Worm (Caenorhabditis elegans) whole organism, L4 larva: ENCODE data around the gene col-179.
A peak's percentile ranks its signal among the peaks of the same experiment; 100 is the strongest.

Experiments used
- R02D3.7 ChIP-seq: fragments of 150-350 bp; sonication (generic microtip); optimal IDR thresholded peaks from 3 replicates; lab custom pipeline; 2014; ENCODE audit warnings: missing biosample characterization, missing genetic modification characterization
- T20F7.1 ChIP-seq: fragments of 200-800 bp; sonication (Bioruptor generic); optimal IDR thresholded peaks from 2 replicates; lab custom pipeline; 2018; ENCODE audit warnings: mild to moderate bottlenecking, missing genetic modification characterization, missing compliant biosample characterization
- Y5F2A.4 ChIP-seq: fragments of 200-800 bp; sonication (Bioruptor generic); optimal IDR thresholded peaks from 2 replicates; lab custom pipeline; 2018; ENCODE audit warnings: mild to moderate bottlenecking, missing genetic modification characterization, missing compliant biosample characterization
- Y75B8A.6 ChIP-seq: fragments of 200-800 bp; sonication (Bioruptor generic); IDR thresholded peaks from 2 replicates; pipeline ENCODE4 v1.3.6; 2022; ENCODE audit warnings: missing genetic modification reagents, missing genetic modification characterization, missing compliant biosample characterization
- ZK337.2 ChIP-seq: fragments of 200-800 bp; sonication (Bioruptor generic); IDR thresholded peaks from 2 replicates; pipeline ENCODE4 v1.3.6; 2022; ENCODE audit warnings: missing genetic modification reagents, missing genetic modification characterization, missing compliant biosample characterization
- aha-1 ChIP-seq: fragments of 150-350 bp; peaks from one replicate; lab custom pipeline; 2014; ENCODE audit warnings: missing biosample characterization, missing genetic modification characterization
- ceh-28 ChIP-seq: fragments of 150-350 bp; optimal IDR thresholded peaks from 2 replicates; lab custom pipeline; 2014; ENCODE audit warnings: missing biosample characterization, missing genetic modification reagents, missing genetic modification characterization
- ces-1 ChIP-seq: fragments of 150-350 bp; sonication (generic microtip); optimal IDR thresholded peaks from 4 replicates; lab custom pipeline; 2014; ENCODE audit warnings: missing biosample characterization, missing genetic modification reagents, missing genetic modification characterization
- daf-16 ChIP-seq, 3 experiments: sonication (generic microtip); optimal IDR thresholded peaks; 2 replicates each; lab custom pipeline; 2016 to 2017; ENCODE audit warnings: missing genetic modification characterization in 3 of 3, missing genetic modification reagents in 3 of 3, mild to moderate bottlenecking in 2 of 3, missing compliant biosample characterization in 2 of 3, missing biosample characterization in 1 of 3, moderate library complexity in 1 of 3
- daf-19 ChIP-seq: fragments of 200-800 bp; sonication (Bioruptor generic); conservative IDR thresholded peaks from 2 replicates; pipeline ENCODE4 v1.3.6; 2022; ENCODE audit warnings: missing genetic modification characterization, missing compliant biosample characterization
- daf-8 ChIP-seq: fragments of 200-800 bp; sonication (Bioruptor generic); IDR thresholded peaks from 2 replicates; pipeline ENCODE4 v1.3.6; 2022; ENCODE audit warnings: missing genetic modification characterization, missing compliant biosample characterization
- dmd-6 ChIP-seq: fragments of 200-800 bp; sonication (Bioruptor generic); IDR thresholded peaks from 2 replicates; pipeline ENCODE4 v1.3.6; 2022; ENCODE audit warnings: missing genetic modification reagents, missing genetic modification characterization, missing compliant biosample characterization
- duxl-1 ChIP-seq: sonication (generic microtip); optimal IDR thresholded peaks from 2 replicates; lab custom pipeline; 2016; ENCODE audit warnings: mild to moderate bottlenecking, missing genetic modification characterization, moderate library complexity, missing compliant biosample characterization; ENCODE audit not compliant: poor library complexity
- egl-27 ChIP-seq: sonication (generic microtip); optimal IDR thresholded peaks from 3 replicates; lab custom pipeline; 2017; ENCODE audit warnings: missing biosample characterization, missing genetic modification reagents, missing genetic modification characterization
- fkh-10 ChIP-seq: fragments of 150-350 bp; optimal IDR thresholded peaks from 2 replicates; lab custom pipeline; 2014; ENCODE audit warnings: missing biosample characterization, missing genetic modification reagents, missing genetic modification characterization
- gei-8 ChIP-seq: fragments of 200-800 bp; sonication (Bioruptor generic); optimal IDR thresholded peaks from 2 replicates; lab custom pipeline; 2018; ENCODE audit warnings: mild to moderate bottlenecking, missing genetic modification characterization, missing compliant biosample characterization
- lin-13 ChIP-seq: fragments of 150-350 bp; optimal IDR thresholded peaks from 2 replicates; lab custom pipeline; 2014; ENCODE audit warnings: missing biosample characterization, missing genetic modification reagents, missing genetic modification characterization
- lin-15B ChIP-seq: fragments of 150-350 bp; sonication (generic microtip); optimal IDR thresholded peaks from 3 replicates; lab custom pipeline; 2014; ENCODE audit warnings: missing biosample characterization, missing genetic modification characterization
- lin-29 ChIP-seq: fragments of 200-800 bp; sonication (Bioruptor generic); IDR thresholded peaks from 2 replicates; pipeline ENCODE4 v1.3.6; 2022; ENCODE audit warnings: missing genetic modification reagents, missing genetic modification characterization, missing compliant biosample characterization
- lir-3 ChIP-seq: sonication (generic microtip); optimal IDR thresholded peaks from 2 replicates; lab custom pipeline; 2016; ENCODE audit warnings: mild to moderate bottlenecking, missing genetic modification characterization, missing compliant biosample characterization
- lsy-2 ChIP-seq, 2 experiments: fragments of 150-350 bp in 1 of 2; sonication (generic microtip) in 1 of 2; optimal IDR thresholded peaks; 2 replicates each; lab custom pipeline; 2014 to 2017; ENCODE audit warnings: missing biosample characterization in 2 of 2, missing genetic modification characterization in 2 of 2
- mdt-29 ChIP-seq: fragments of 200-800 bp; sonication (Bioruptor generic); IDR thresholded peaks from 2 replicates; pipeline ENCODE4 v1.3.6; 2022; ENCODE audit warnings: missing genetic modification reagents, missing genetic modification characterization, missing compliant biosample characterization
- mep-1 ChIP-seq: fragments of 150-350 bp; sonication (generic microtip); optimal IDR thresholded peaks from 3 replicates; lab custom pipeline; 2014; ENCODE audit warnings: missing biosample characterization, missing genetic modification characterization
- mes-2 ChIP-seq: sonication (generic microtip); optimal IDR thresholded peaks from 2 replicates; lab custom pipeline; 2016; ENCODE audit warnings: missing genotype, mild to moderate bottlenecking, missing genetic modification characterization, missing compliant biosample characterization; ENCODE audit not compliant: poor library complexity, severe bottlenecking
- mxl-3 ChIP-seq: fragments of 200-800 bp; sonication (Bioruptor generic); optimal IDR thresholded peaks from 2 replicates; lab custom pipeline; 2018; ENCODE audit warnings: mild to moderate bottlenecking, missing genetic modification characterization, missing compliant biosample characterization
- nhr-102 ChIP-seq: sonication (generic microtip); optimal IDR thresholded peaks from 2 replicates; lab custom pipeline; 2016; ENCODE audit warnings: mild to moderate bottlenecking, missing genetic modification characterization, moderate library complexity, missing compliant biosample characterization
- nhr-111 ChIP-seq: fragments of 200-800 bp; sonication (Bioruptor generic); optimal IDR thresholded peaks from 2 replicates; lab custom pipeline; 2018; ENCODE audit warnings: mild to moderate bottlenecking, missing genetic modification characterization, missing compliant biosample characterization
- nhr-25 ChIP-seq: sonication (generic microtip); optimal IDR thresholded peaks from 2 replicates; lab custom pipeline; 2017; ENCODE audit warnings: missing genetic modification characterization, mild to moderate bottlenecking, missing compliant biosample characterization, antibody characterized with exemption, moderate library complexity, borderline replicate concordance; ENCODE audit not compliant: insufficient read depth
- nhr-28 ChIP-seq: fragments of 150-350 bp; optimal IDR thresholded peaks from 2 replicates; lab custom pipeline; 2014; ENCODE audit warnings: missing biosample characterization, missing genetic modification characterization
- nhr-41 ChIP-seq: fragments of 200-800 bp; sonication (Bioruptor generic); IDR thresholded peaks from 2 replicates; pipeline ENCODE4 v1.3.6; 2022; ENCODE audit warnings: missing genetic modification reagents, missing genetic modification characterization, missing compliant biosample characterization
- nhr-48 ChIP-seq: sonication (generic microtip); optimal IDR thresholded peaks from 2 replicates; lab custom pipeline; 2016; ENCODE audit warnings: mild to moderate bottlenecking, missing genetic modification characterization, missing compliant biosample characterization
- rbr-2 ChIP-seq: sonication (generic microtip); optimal IDR thresholded peaks from 2 replicates; lab custom pipeline; 2016; ENCODE audit warnings: missing genotype, missing genetic modification characterization, missing compliant biosample characterization
- spr-1 ChIP-seq: sonication (generic microtip); optimal IDR thresholded peaks from 2 replicates; lab custom pipeline; 2016; ENCODE audit warnings: mild to moderate bottlenecking, missing genetic modification characterization, missing compliant biosample characterization
- tra-1 ChIP-seq: fragments of 200-800 bp; sonication (Bioruptor generic); IDR thresholded peaks from 2 replicates; pipeline ENCODE4 v1.3.6; 2022; ENCODE audit warnings: missing genetic modification reagents, missing genetic modification characterization, missing compliant biosample characterization
- vab-7 ChIP-seq: fragments of 200-800 bp; sonication (Bioruptor generic); IDR thresholded peaks from 2 replicates; pipeline ENCODE4 v1.3.6; 2022; ENCODE audit warnings: missing genetic modification reagents, missing genetic modification characterization, missing compliant biosample characterization
- zfp-2 ChIP-seq: sonication (generic microtip); optimal IDR thresholded peaks from 2 replicates; lab custom pipeline; 2016; ENCODE audit warnings: mild to moderate bottlenecking, missing genetic modification characterization, missing compliant biosample characterization
- zfp-3 ChIP-seq: fragments of 200-800 bp; sonication (Bioruptor generic); conservative IDR thresholded peaks from 2 replicates; pipeline ENCODE4 v1.3.6; 2022; ENCODE audit warnings: missing genetic modification reagents, missing genetic modification characterization, missing compliant biosample characterization
- ztf-11 ChIP-seq: fragments of 150-350 bp; optimal IDR thresholded peaks from 2 replicates; lab custom pipeline; 2014; ENCODE audit warnings: missing biosample characterization, missing genetic modification characterization
- ztf-7 ChIP-seq: fragments of 150-350 bp; optimal IDR thresholded peaks from 2 replicates; lab custom pipeline; 2014; ENCODE audit warnings: missing biosample characterization, missing genetic modification characterization

Gene col-179

DNA sequence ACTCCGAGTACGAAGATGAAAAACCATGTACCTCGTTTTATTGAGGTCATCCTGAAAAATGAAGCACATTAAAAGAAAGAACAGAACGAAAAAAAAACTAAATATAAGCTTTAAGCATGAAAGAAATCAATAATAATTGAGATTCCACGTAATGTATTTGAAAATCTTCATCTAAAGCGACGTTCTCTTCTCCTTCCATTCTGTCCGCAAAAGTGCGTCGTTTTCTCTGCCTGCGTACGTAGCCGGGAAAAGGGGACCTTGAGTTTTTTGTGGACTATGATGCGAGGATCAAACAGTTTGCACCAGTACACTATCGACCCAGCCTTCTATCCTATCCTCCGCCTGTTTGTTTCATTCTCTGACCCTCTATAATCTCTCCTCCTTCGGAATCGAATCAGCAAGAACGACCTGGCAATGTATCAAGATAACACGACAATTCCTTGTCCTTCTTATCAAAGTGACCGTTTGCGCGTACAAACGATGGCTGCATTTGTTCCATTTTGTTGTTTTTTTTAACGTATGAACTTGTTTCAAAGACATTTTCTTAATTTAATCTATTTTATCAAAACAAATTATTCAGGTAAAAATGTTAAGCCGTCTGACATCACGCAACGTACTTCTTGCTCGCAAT is 14.3 kb downstream of the col-179 start, which contains the start of the genes C34F6.7 and idh-2 (continued):
- TF ChIP-seq aha-1 (tag; lab: Kevin White, UChicago) (peak; percentile 63), spr-1 (tag; lab: Kevin White, UChicago) (no peak), nhr-48 (tag; lab: Kevin White, UChicago) (peak; percentile 64), nhr-25 (tag; lab: Kevin White, UChicago) (peak; percentile 37), T20F7.1 (GFP tag; lab: Kevin White, UChicago) (no peak), dmd-6 (GFP tag; lab: Robert Waterston, UW) (peak; percentile 35), mxl-3 (GFP tag; lab: Kevin White, UChicago) (peak; percentile 20), vab-7 (GFP tag; lab: Robert Waterston, UW) (no peak), Y5F2A.4 (no peak), mep-1 (tag; lab: Kevin White, UChicago) (peak; percentile 42), nhr-102 (tag; lab: Kevin White, UChicago) (no peak), nhr-41 (no peak), nhr-28 (tag; lab: Kevin White, UChicago) (peak; percentile 70), lir-3 (tag; lab: Kevin White, UChicago) (no peak), duxl-1 (tag; lab: Kevin White, UChicago) (no peak), zfp-2 (tag; lab: Kevin White, UChicago) (no peak), ceh-28 (no peak), lin-29 (no peak), daf-8 (no peak), daf-19 (no peak), rbr-2 (tag; lab: Kevin White, UChicago) (peak; percentile 3), ces-1 (GFP tag; lab: Kevin White, UChicago) (no peak), tra-1 (GFP tag; lab: Robert Waterston, UW) (no peak), Y75B8A.6 (GFP tag; lab: Robert Waterston, UW) (no peak), R02D3.7 (tag; lab: Kevin White, UChicago) (no peak), lsy-2 (tag; optimal IDR thresholded peaks at IDR 0.05; lab: Kevin White, UChicago) (peak in 1 of 2 experiments; percentile 41), ztf-7 (no peak), ZK337.2 (no peak), egl-27 (tag; lab: Kevin White, UChicago) (no peak), gei-8 (GFP tag; lab: Kevin White, UChicago) (no peak), lin-13 (GFP tag; lab: Kevin White, UChicago) (no peak), zfp-3 (GFP tag; lab: Robert Waterston, UW) (no peak), mes-2 (tag; lab: Kevin White, UChicago) (peak; percentile 68), fkh-10 (GFP tag; lab: Kevin White, UChicago) (no peak), ztf-11 (no peak), mdt-29 (GFP tag; lab: Robert Waterston, UW) (no peak), lin-15B (tag; lab: Kevin White, UChicago) (no peak)

ce11 chrX:11222597-11223218 is 21.4 kb downstream of the col-179 start, which contains the start of gene C34F6.9:
Gene C34F6.9, minus strand, starts transcription at chrX:11222647.
- no peak for TF ChIP-seq nhr-111 (GFP tag; lab: Kevin White, UChicago)
- peak; percentile 82 for TF ChIP-seq aha-1 (tag; lab: Kevin White, UChicago)
- no peak for TF ChIP-seq daf-16 (GFP tag; optimal IDR thresholded peaks at IDR 0.05; lab: Kevin White, UChicago)
- peak; percentile 19 for TF ChIP-seq daf-16 (tag; optimal IDR thresholded peaks at IDR 0.05; lab: Kevin White, UChicago)
- TF ChIP-seq nhr-25 (tag; lab: Kevin White, UChicago) = no peak
- TF ChIP-seq mes-2 (tag; lab: Kevin White, UChicago) = peak; percentile 16
